Worm (Caenorhabditis elegans): Measurements from ENCODE around the gene T04F8.8.

DNA sequence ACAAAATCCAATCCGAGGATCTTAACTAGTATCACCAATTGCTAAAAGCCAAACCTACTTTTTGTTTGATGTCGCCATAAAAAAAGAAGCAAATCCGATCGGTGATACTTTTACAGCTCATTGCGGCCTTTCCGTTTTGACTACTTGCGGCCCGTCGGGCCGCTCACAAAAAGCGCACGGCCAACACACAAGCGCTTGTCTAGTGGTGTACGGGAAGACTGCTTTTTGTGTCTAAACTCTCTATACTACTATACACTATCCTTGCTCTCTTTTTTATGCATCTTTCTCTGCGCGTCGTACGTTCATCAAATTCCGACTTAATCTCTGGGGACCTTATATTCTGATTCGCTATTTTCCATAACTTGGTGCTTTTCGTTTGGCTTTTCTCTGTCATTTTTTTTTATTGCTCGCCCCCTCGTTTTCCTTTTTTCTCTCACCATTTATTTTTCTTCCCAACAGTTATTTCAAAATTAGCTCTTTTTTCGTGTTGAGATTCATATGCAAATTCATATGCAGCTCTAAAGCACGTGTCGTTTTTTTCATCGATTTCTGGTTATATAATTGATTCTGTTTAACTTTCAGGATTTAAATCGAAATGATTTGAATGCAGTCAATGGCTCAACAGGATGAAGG lies 19.4 kb downstream of the T04F8.8 start, which contains the start of gene noca-2:
- TF ChIP-seq him-1 (tag; optimal IDR thresholded peaks at IDR 0.05) (no peak), dao-5 (tag; optimal IDR thresholded peaks at IDR 0.05) (no peak)
